Worm (Caenorhabditis elegans): ENCODE results near the gene cdk-5.

ce11 chrIII:13455207-13455606 lies 10.9 kb downstream of the cdk-5 start, which contains the start of gene cua-1:
- TF ChIP-seq blmp-1 (tag; optimal IDR thresholded peaks at IDR 0.05) (no peak), ztf-11 (tag; optimal IDR thresholded peaks at IDR 0.05) (no peak), aly-2 (tag; optimal IDR thresholded peaks at IDR 0.05) (no peak), pqm-1 (tag; optimal IDR thresholded peaks at IDR 0.05) (no peak)
